Fruit fly (Drosophila melanogaster) S2 (cell line): ENCODE results near the gene CG33770.

Source experiments
- CG8478 ChIP-seq: fragments of >200 bp; optimal IDR thresholded peaks from 2 replicates; lab custom pipeline; 2018
- CTCF ChIP-seq, 2 experiments: fragments of >200 bp; optimal IDR thresholded peaks; 2 replicates each; lab custom pipeline; 2018

- TF ChIP-seq CG8478 (no peak), CTCF (optimal IDR thresholded peaks at IDR 0.05; lab: Kevin White, UChicago) (no peak)
Observed at dm6 chr3L:22686987-22687386, 38.5 kb downstream of the CG33770 start, which contains the start of the genes CG14455 and CG14456.
